Worm (Caenorhabditis elegans) whole organism, early embryonic: ENCODE measurements around the gene pgp-11.

ENCODE experiments used
- F13C5.2 ChIP-seq: sonication (generic microtip); optimal IDR thresholded peaks from 2 replicates; lab custom pipeline; 2017; ENCODE audit warnings: mild to moderate bottlenecking, missing genetic modification characterization, inconsistent platforms, missing compliant biosample characterization
- ama-1 ChIP-seq: fragments of 150-350 bp; optimal IDR thresholded peaks from 2 replicates; lab custom pipeline; 2014
- ceh-13 ChIP-seq: fragments of 200-800 bp; sonication (Bioruptor generic); optimal IDR thresholded peaks from 2 replicates; lab custom pipeline; 2018; ENCODE audit warnings: mild to moderate bottlenecking, missing genetic modification characterization, missing compliant biosample characterization
- ets-7 ChIP-seq: sonication (generic microtip); optimal IDR thresholded peaks from 2 replicates; lab custom pipeline; 2016; ENCODE audit warnings: missing genotype, missing genetic modification characterization, missing compliant biosample characterization
- flt-1 ChIP-seq: fragments of 200-800 bp; sonication (Bioruptor generic); IDR thresholded peaks from 2 replicates; pipeline ENCODE4 v1.3.6; 2022; ENCODE audit warnings: missing genetic modification characterization, missing compliant biosample characterization
- hmbx-1 ChIP-seq: sonication (generic microtip); optimal IDR thresholded peaks from 2 replicates; lab custom pipeline; 2016; ENCODE audit warnings: mild to moderate bottlenecking, missing genetic modification characterization, missing compliant biosample characterization
- hmg-4 ChIP-seq: fragments of 200-800 bp; sonication (Bioruptor generic); optimal IDR thresholded peaks from 2 replicates; lab custom pipeline; 2018; ENCODE audit warnings: mild to moderate bottlenecking, missing genetic modification characterization, missing compliant biosample characterization
- hnd-1 ChIP-seq: sonication (generic microtip); optimal IDR thresholded peaks from 2 replicates; lab custom pipeline; 2016; ENCODE audit warnings: missing genetic modification characterization, missing compliant biosample characterization
- pes-1 ChIP-seq: fragments of 200-800 bp; sonication (Bioruptor generic); IDR thresholded peaks from 2 replicates; pipeline ENCODE4 v1.3.6; 2022; ENCODE audit warnings: missing genetic modification reagents, missing genetic modification characterization, missing compliant biosample characterization
- tbx-11 ChIP-seq: fragments of 200-800 bp; sonication (Bioruptor generic); IDR thresholded peaks from 2 replicates; pipeline ENCODE4 v1.3.6; 2022; ENCODE audit warnings: missing genetic modification characterization, missing compliant biosample characterization
- tbx-37 ChIP-seq: fragments of 200-800 bp; sonication (Bioruptor generic); conservative IDR thresholded peaks from 2 replicates; pipeline ENCODE4 v1.3.6; 2022; ENCODE audit warnings: missing genetic modification reagents, missing genetic modification characterization, missing compliant biosample characterization

DNA sequence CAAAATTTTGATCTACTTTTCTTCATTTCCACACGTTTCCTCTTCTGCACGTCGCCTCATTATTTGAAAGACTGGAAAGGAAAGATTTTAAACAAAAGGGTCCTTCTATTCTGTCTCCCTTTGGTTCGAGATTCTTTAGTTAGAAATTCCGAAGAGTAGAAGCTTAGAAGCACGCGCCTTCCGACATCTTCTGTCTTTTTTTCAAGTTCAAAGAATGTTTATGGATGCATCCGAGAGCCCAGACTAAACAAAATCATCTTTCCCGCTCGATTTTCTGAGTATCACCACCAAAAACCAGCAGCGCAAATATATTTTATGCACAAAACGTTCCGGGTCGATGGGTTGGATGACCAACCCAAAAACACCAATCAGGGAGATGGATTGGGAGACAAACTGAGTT is 20.0 kb downstream of the pgp-11 start:
- TF ChIP-seq ama-1, result no peak
- TF ChIP-seq hmg-4 (GFP tag; lab: Kevin White, UChicago), result no peak
- no peak for TF ChIP-seq ceh-13 (GFP tag; lab: Kevin White, UChicago)
- no peak for TF ChIP-seq hmbx-1 (tag; lab: Kevin White, UChicago)
- no peak for TF ChIP-seq tbx-11 (GFP tag; lab: Robert Waterston, UW)
- TF ChIP-seq F13C5.2 (tag; lab: Kevin White, UChicago), result no peak
- TF ChIP-seq pes-1 (GFP tag; lab: Robert Waterston, UW), result no peak
- TF ChIP-seq ets-7 (tag; lab: Kevin White, UChicago), result no peak
- no peak for TF ChIP-seq flt-1 (GFP tag; lab: Robert Waterston, UW)
- TF ChIP-seq hnd-1, result no peak
- no peak for TF ChIP-seq tbx-37
